Worm (Caenorhabditis elegans) whole organism, L1 larva: ENCODE results near the gene Y73B6BL.12.

Experiments
- C34B4.2 ChIP-seq: sonication (generic microtip); optimal IDR thresholded peaks from 2 replicates; lab custom pipeline; 2017; ENCODE audit warnings: mild to moderate bottlenecking, missing genetic modification characterization, missing compliant biosample characterization
- blmp-1 ChIP-seq: fragments of 150-350 bp; optimal IDR thresholded peaks from 2 replicates; lab custom pipeline; 2014; ENCODE audit warnings: missing biosample characterization, missing genetic modification characterization
- nhr-12 ChIP-seq: sonication (generic microtip); optimal IDR thresholded peaks from 2 replicates; lab custom pipeline; 2017; ENCODE audit warnings: missing biosample characterization, missing genetic modification characterization
- swsn-7 ChIP-seq: sonication (generic microtip); optimal IDR thresholded peaks from 2 replicates; lab custom pipeline; 2016; ENCODE audit warnings: missing genetic modification characterization, missing compliant biosample characterization

DNA sequence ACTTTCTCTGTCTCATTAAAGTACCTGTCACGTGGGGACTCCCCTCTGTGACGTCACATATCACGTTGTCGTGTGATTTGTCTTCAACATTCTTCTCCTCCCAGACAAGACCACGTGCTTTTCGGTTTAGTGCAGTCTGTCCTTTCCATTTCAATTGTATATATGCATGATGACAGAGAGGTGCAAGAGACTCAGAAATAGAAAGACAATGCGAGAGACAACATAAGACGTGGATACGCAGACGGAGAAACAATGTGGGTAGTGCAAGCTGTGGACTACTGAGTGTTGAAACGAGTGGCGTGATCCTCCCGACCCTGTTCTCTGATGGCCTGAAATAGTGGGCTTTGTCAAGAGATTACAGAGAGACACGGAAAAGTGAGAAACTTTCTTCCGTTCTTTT is 19.5 kb upstream of the Y73B6BL.12 start:
- TF ChIP-seq swsn-7 (peak; percentile 93), C34B4.2 (tag; lab: Kevin White, UChicago) (peak; percentile 15), nhr-12 (tag; lab: Kevin White, UChicago) (no peak), blmp-1 (peak; percentile 99)
